Worm (Caenorhabditis elegans): ENCODE results near the gene cogc-8.
A peak's percentile ranks its signal among the peaks of the same experiment; 100 is the strongest.

The cogc-8 gene

ce11 chrIV:291851-292367, 51.7 kb downstream of the cogc-8 start (continued):
- TF ChIP-seq ztf-4 (tag; optimal IDR thresholded peaks at IDR 0.05) (no peak), zag-1 (tag; optimal IDR thresholded peaks at IDR 0.05) (no peak), mab-9 (GFP tag; IDR thresholded peaks at IDR 0.05) (no peak), sup-37 (GFP tag; optimal IDR thresholded peaks at IDR 0.05) (no peak), isw-1 (GFP tag; IDR thresholded peaks at IDR 0.05) (no peak), snpc-4 (tag; optimal IDR thresholded peaks at IDR 0.05) (no peak), ets-5 (GFP tag; IDR thresholded peaks at IDR 0.05) (no peak), pag-3 (tag; optimal IDR thresholded peaks at IDR 0.05; ENCODE audit: borderline replicate concordance, insufficient read depth) (no peak), aha-1 (tag; optimal IDR thresholded peaks at IDR 0.05) (no peak), C16A3.4 (tag; optimal IDR thresholded peaks at IDR 0.05) (no peak), unc-130 (tag; optimal IDR thresholded peaks at IDR 0.05) (no peak), jun-1 (tag; optimal IDR thresholded peaks at IDR 0.05) (peak; percentile 76), nhr-11 (tag; optimal IDR thresholded peaks at IDR 0.05) (no peak), ceh-82 (tag; optimal IDR thresholded peaks at IDR 0.05) (no peak), vab-15 (tag; optimal IDR thresholded peaks at IDR 0.05) (no peak), unc-62 (GFP tag; optimal IDR thresholded peaks at IDR 0.05) (no peak), nhr-85 (tag) (peak; percentile 39), ces-1 (GFP tag; optimal IDR thresholded peaks at IDR 0.05) (no peak), xbp-1 (tag; optimal IDR thresholded peaks at IDR 0.05) (no peak), blmp-1 (tag; optimal IDR thresholded peaks at IDR 0.05) (no peak), mef-2 (tag; optimal IDR thresholded peaks at IDR 0.05) (no peak), egl-13 (tag; optimal IDR thresholded peaks at IDR 0.05) (no peak), ztf-11 (tag; optimal IDR thresholded peaks at IDR 0.05) (no peak), grh-1 (GFP tag; IDR thresholded peaks at IDR 0.05) (no peak), alr-1 (tag; optimal IDR thresholded peaks at IDR 0.05; ENCODE audit: borderline replicate concordance) (no peak), C34B4.2 (tag; optimal IDR thresholded peaks at IDR 0.05) (no peak), elt-2 (tag; optimal IDR thresholded peaks at IDR 0.05) (peak; percentile 96), tlp-1 (tag; optimal IDR thresholded peaks at IDR 0.05) (no peak), mdl-1 (tag; optimal IDR thresholded peaks at IDR 0.05) (no peak), zip-4 (GFP tag; optimal IDR thresholded peaks at IDR 0.05) (no peak), nhr-28 (tag; optimal IDR thresholded peaks at IDR 0.05) (no peak), lir-3 (tag; optimal IDR thresholded peaks at IDR 0.05; ENCODE audit: poor library complexity) (peak; percentile 23), tbx-2 (tag; optimal IDR thresholded peaks at IDR 0.05) (peak; percentile 9), snu-23 (GFP tag; optimal IDR thresholded peaks at IDR 0.05) (peak; percentile 48), sptf-1 (tag; optimal IDR thresholded peaks at IDR 0.05) (no peak), ceh-90 (tag; optimal IDR thresholded peaks at IDR 0.05) (no peak), nhr-90 (tag; optimal IDR thresholded peaks at IDR 0.05; ENCODE audit: poor library complexity) (peak; percentile 78), dsc-1 (tag; optimal IDR thresholded peaks at IDR 0.05) (no peak), nhr-237 (tag; optimal IDR thresholded peaks at IDR 0.05) (no peak), egl-27 (tag; optimal IDR thresholded peaks at IDR 0.05) (no peak), ceh-63 (GFP tag; optimal IDR thresholded peaks at IDR 0.05) (no peak), lin-15B (tag; optimal IDR thresholded peaks at IDR 0.05) (no peak), fos-1 (tag; optimal IDR thresholded peaks at IDR 0.05) (no peak), lsy-2 (tag; optimal IDR thresholded peaks at IDR 0.05) (no peak), hlh-4 (tag; optimal IDR thresholded peaks at IDR 0.05) (no peak), dpl-1 (GFP tag; optimal IDR thresholded peaks at IDR 0.05) (no peak), elt-3 (tag; optimal IDR thresholded peaks at IDR 0.05) (no peak), pqm-1 (tag; optimal IDR thresholded peaks at IDR 0.05) (peak; percentile 96), skn-1 (tag; optimal IDR thresholded peaks at IDR 0.05) (no peak)
